Fruit fly (Drosophila melanogaster) whole organism, embryonic: Measurements from ENCODE around the gene Usp1.
A peak's percentile ranks its signal among the peaks of the same experiment; 100 is the strongest.

Experiments
- Aef1 ChIP-seq: fragments of 200-800 bp; sonication (Bioruptor generic); IDR thresholded peaks from 3 replicates; pipeline ENCODE4 v1.3.6; 2022; ENCODE audit warnings: missing biosample characterization, missing genetic modification characterization
- Atf6 ChIP-seq: fragments of 200-800 bp; sonication (Bioruptor generic); IDR thresholded peaks from 2 replicates; pipeline ENCODE4 v1.3.6; 2022; ENCODE audit warnings: missing biosample characterization, missing genetic modification characterization
- Bgb ChIP-seq: fragments of 200-800 bp; sonication (Bioruptor generic); IDR thresholded peaks from 2 replicates; pipeline ENCODE4 v1.3.6; 2022; ENCODE audit warnings: missing biosample characterization, missing genetic modification characterization; ENCODE audit not compliant: partially characterized antibody
- CG10267 ChIP-seq: fragments of 200-800 bp; sonication (Bioruptor generic); optimal IDR thresholded peaks from 2 replicates; lab custom pipeline; 2018; ENCODE audit warnings: missing biosample characterization, mild to moderate bottlenecking, missing genetic modification characterization, moderate library complexity
- CG10431 ChIP-seq: fragments of 200-800 bp; sonication (Bioruptor generic); optimal IDR thresholded peaks from 3 replicates; lab custom pipeline; 2018; ENCODE audit warnings: missing biosample characterization, mild to moderate bottlenecking, missing genetic modification characterization
- CG10565 ChIP-seq: fragments of 200-800 bp; sonication (Bioruptor generic); optimal IDR thresholded peaks from 3 replicates; lab custom pipeline; 2016; ENCODE audit warnings: missing biosample characterization, mild to moderate bottlenecking, missing genetic modification characterization
- CG11695 ChIP-seq: fragments of 200-800 bp; sonication (Bioruptor generic); IDR thresholded peaks from 3 replicates; pipeline ENCODE4 v1.3.6; 2022; ENCODE audit warnings: missing biosample characterization, missing genetic modification characterization
- CG12155 ChIP-seq: fragments of 200-800 bp; sonication (Bioruptor generic); optimal IDR thresholded peaks from 3 replicates; lab custom pipeline; 2016; ENCODE audit warnings: missing biosample characterization, missing genetic modification characterization
- CG12219 ChIP-seq: fragments of 200-800 bp; sonication (Bioruptor generic); optimal IDR thresholded peaks from 3 replicates; lab custom pipeline; 2018; ENCODE audit warnings: missing biosample characterization, mild to moderate bottlenecking, missing genetic modification characterization
- CG13287 ChIP-seq: fragments of 200-800 bp; sonication (Bioruptor generic); IDR thresholded peaks from 2 replicates; pipeline ENCODE4 v1.3.6; 2022; ENCODE audit warnings: missing biosample characterization, missing genetic modification characterization; ENCODE audit not compliant: partially characterized antibody
- CG13894 ChIP-seq: fragments of 200-800 bp; sonication (Bioruptor generic); optimal IDR thresholded peaks from 3 replicates; lab custom pipeline; 2018; ENCODE audit warnings: missing biosample characterization, mild to moderate bottlenecking, missing genetic modification characterization, moderate library complexity
- CG14441 ChIP-seq: fragments of 200-800 bp; sonication (Bioruptor generic); IDR thresholded peaks from 2 replicates; pipeline ENCODE4 v1.3.6; 2022; ENCODE audit warnings: missing biosample characterization, missing genetic modification characterization
- CG14710 ChIP-seq: fragments of 200-800 bp; sonication (Bioruptor generic); optimal IDR thresholded peaks from 3 replicates; lab custom pipeline; 2019; ENCODE audit warnings: missing biosample characterization, mild to moderate bottlenecking, missing genetic modification characterization, moderate library complexity
- CG14860 ChIP-seq: fragments of 200-800 bp; sonication (Bioruptor generic); IDR thresholded peaks from 3 replicates; pipeline ENCODE4 v1.3.6; 2022; ENCODE audit warnings: missing biosample characterization, missing genetic modification characterization; ENCODE audit not compliant: partially characterized antibody
- CG14965 ChIP-seq: fragments of 200-800 bp; sonication (Bioruptor generic); optimal IDR thresholded peaks from 2 replicates; lab custom pipeline; 2016; ENCODE audit warnings: missing biosample characterization, missing genetic modification characterization, borderline replicate concordance
- CG15073 ChIP-seq: fragments of 200-800 bp; sonication (Bioruptor generic); optimal IDR thresholded peaks from 2 replicates; lab custom pipeline; 2016; ENCODE audit warnings: missing biosample characterization, missing genetic modification characterization
- CG15479 ChIP-seq: fragments of 200-800 bp; sonication (Bioruptor generic); optimal IDR thresholded peaks from 3 replicates; lab custom pipeline; 2019; ENCODE audit warnings: missing biosample characterization, mild to moderate bottlenecking, missing genetic modification characterization, moderate library complexity
- CG2678 ChIP-seq: fragments of 200-800 bp; sonication (Bioruptor generic); optimal IDR thresholded peaks from 3 replicates; lab custom pipeline; 2019; ENCODE audit warnings: missing biosample characterization, mild to moderate bottlenecking, missing genetic modification characterization, moderate library complexity
- CG3065 ChIP-seq: fragments of 200-800 bp; sonication (Bioruptor generic); optimal IDR thresholded peaks from 2 replicates; lab custom pipeline; 2016; ENCODE audit warnings: missing biosample characterization, missing genetic modification characterization
- CG31365 ChIP-seq: fragments of 200-800 bp; sonication (Bioruptor generic); optimal IDR thresholded peaks from 2 replicates; lab custom pipeline; 2018; ENCODE audit warnings: missing biosample characterization, mild to moderate bottlenecking, missing genetic modification characterization
- CG31441 ChIP-seq: fragments of 200-800 bp; sonication (Bioruptor generic); IDR thresholded peaks from 2 replicates; pipeline ENCODE4 v1.3.6; 2022; ENCODE audit warnings: missing biosample characterization, missing genetic modification characterization
- CG43689 ChIP-seq: fragments of 200-800 bp; sonication (Bioruptor generic); IDR thresholded peaks from 2 replicates; pipeline ENCODE4 v1.3.6; 2022; ENCODE audit warnings: missing biosample characterization, missing genetic modification characterization
- CG4854 ChIP-seq: fragments of 200-800 bp; sonication (Bioruptor generic); optimal IDR thresholded peaks from 2 replicates; lab custom pipeline; 2016; ENCODE audit warnings: missing biosample characterization, missing genetic modification characterization, inconsistent platforms
- CG6175 ChIP-seq: fragments of 200-800 bp; sonication (Bioruptor generic); IDR thresholded peaks from 3 replicates; pipeline ENCODE4 v1.3.6; 2022; ENCODE audit warnings: missing biosample characterization, missing genetic modification characterization
- CG6683 ChIP-seq: fragments of 200-800 bp; sonication (Bioruptor generic); optimal IDR thresholded peaks from 2 replicates; lab custom pipeline; 2017; ENCODE audit warnings: missing biosample characterization, mild to moderate bottlenecking, missing genetic modification characterization, missing genetic modification reagents
- CG6813 ChIP-seq: fragments of 200-800 bp; sonication (Bioruptor generic); optimal IDR thresholded peaks from 2 replicates; lab custom pipeline; 2017; ENCODE audit warnings: missing biosample characterization, missing genetic modification characterization, mild to moderate bottlenecking, moderate library complexity, missing genetic modification reagents
- Dp ChIP-seq: fragments of 200-800 bp; sonication (Bioruptor generic); optimal IDR thresholded peaks from 2 replicates; lab custom pipeline; 2018; ENCODE audit warnings: missing biosample characterization, mild to moderate bottlenecking, missing genetic modification characterization, moderate library complexity
- Gsc ChIP-seq: fragments of 200-800 bp; sonication (Bioruptor generic); IDR thresholded peaks from 2 replicates; pipeline ENCODE4 v1.3.6; 2022; ENCODE audit warnings: missing biosample characterization, missing genetic modification characterization
- HmgD ChIP-seq: fragments of 200-800 bp; sonication (Bioruptor generic); optimal IDR thresholded peaks from 3 replicates; lab custom pipeline; 2016; ENCODE audit warnings: missing biosample characterization, missing genetic modification characterization
- Hmr ChIP-seq: fragments of 200-800 bp; sonication (Bioruptor generic); optimal IDR thresholded peaks from 3 replicates; lab custom pipeline; 2017; ENCODE audit warnings: mild to moderate bottlenecking, missing biosample characterization, missing genetic modification reagents, missing genetic modification characterization
- Hr51 ChIP-seq, 2 experiments: fragments of 200-800 bp; sonication (Bioruptor generic); optimal IDR thresholded peaks; 2 replicates in 1 of 2; 3 replicates in 1 of 2; lab custom pipeline; 2016 to 2018; ENCODE audit warnings: missing biosample characterization in 2 of 2, missing genetic modification characterization in 2 of 2, mild to moderate bottlenecking in 1 of 2, moderate library complexity in 1 of 2
- MTF-1 ChIP-seq: fragments of 200-800 bp; sonication (Bioruptor generic); optimal IDR thresholded peaks from 2 replicates; lab custom pipeline; 2018; ENCODE audit warnings: missing biosample characterization, mild to moderate bottlenecking, missing genetic modification characterization, borderline replicate concordance
- Ptx1 ChIP-seq: fragments of 200-800 bp; sonication (Bioruptor generic); IDR thresholded peaks from 2 replicates; pipeline ENCODE4 v1.3.6; 2022; ENCODE audit warnings: missing biosample characterization, missing genetic modification characterization
- ap ChIP-seq: fragments of 200-800 bp; sonication (Bioruptor generic); IDR thresholded peaks from 2 replicates; pipeline ENCODE4 v1.3.6; 2022; ENCODE audit warnings: missing biosample characterization, missing genetic modification characterization
- az2 ChIP-seq: fragments of 200-800 bp; sonication (Bioruptor generic); optimal IDR thresholded peaks from 3 replicates; lab custom pipeline; 2016; ENCODE audit warnings: missing biosample characterization, missing genetic modification characterization
- cg ChIP-seq: fragments of 200-800 bp; sonication (Bioruptor generic); optimal IDR thresholded peaks from 3 replicates; lab custom pipeline; 2019; ENCODE audit warnings: missing biosample characterization, mild to moderate bottlenecking, missing genetic modification characterization, moderate library complexity
- emc ChIP-seq: fragments of 200-800 bp; sonication (Bioruptor generic); optimal IDR thresholded peaks from 2 replicates; lab custom pipeline; 2016; ENCODE audit warnings: missing biosample characterization, missing genetic modification characterization
- fd3F ChIP-seq: fragments of 200-800 bp; sonication (Bioruptor generic); optimal IDR thresholded peaks from 2 replicates; lab custom pipeline; 2018; ENCODE audit warnings: missing biosample characterization, mild to moderate bottlenecking, missing genetic modification characterization, moderate library complexity
- gcm2 ChIP-seq: fragments of 200-800 bp; sonication (Bioruptor generic); optimal IDR thresholded peaks from 2 replicates; lab custom pipeline; 2016; ENCODE audit warnings: missing biosample characterization, missing genetic modification characterization
- lab ChIP-seq: fragments of 200-800 bp; sonication (Bioruptor generic); optimal IDR thresholded peaks from 3 replicates; lab custom pipeline; 2017; ENCODE audit warnings: missing biosample characterization, missing genetic modification characterization, mild to moderate bottlenecking, moderate library complexity, missing genetic modification reagents
- mirr ChIP-seq: fragments of 200-800 bp; sonication (Bioruptor generic); optimal IDR thresholded peaks from 3 replicates; lab custom pipeline; 2018; ENCODE audit warnings: missing biosample characterization, mild to moderate bottlenecking, missing genetic modification characterization
- mld ChIP-seq: fragments of 200-800 bp; sonication (Bioruptor generic); IDR thresholded peaks from 3 replicates; pipeline ENCODE4 v1.3.6; 2022; ENCODE audit warnings: missing biosample characterization, missing genetic modification characterization; ENCODE audit not compliant: partially characterized antibody
- pzg ChIP-seq: fragments of 200-800 bp; sonication (Bioruptor generic); optimal IDR thresholded peaks from 3 replicates; lab custom pipeline; 2018; ENCODE audit warnings: missing biosample characterization, mild to moderate bottlenecking, missing genetic modification characterization, moderate library complexity
- run ChIP-seq: fragments of 200-800 bp; sonication (Bioruptor generic); optimal IDR thresholded peaks from 3 replicates; lab custom pipeline; 2018; ENCODE audit warnings: missing biosample characterization, mild to moderate bottlenecking, missing genetic modification characterization
- sim ChIP-seq: fragments of 200-800 bp; sonication (Bioruptor generic); IDR thresholded peaks from 2 replicates; pipeline ENCODE4 v1.3.6; 2022; ENCODE audit warnings: missing biosample characterization, missing genetic modification characterization
- sna ChIP-seq: fragments of 200-800 bp; sonication (Bioruptor generic); IDR thresholded peaks from 2 replicates; pipeline ENCODE4 v1.3.6; 2022; ENCODE audit warnings: missing biosample characterization, missing genetic modification characterization; ENCODE audit not compliant: partially characterized antibody
- tll ChIP-seq, 2 experiments: fragments of 200-800 bp in 1 of 2; fragments of >200 bp in 1 of 2; sonication (Bioruptor generic) in 1 of 2; optimal IDR thresholded peaks; 2 replicates each; lab custom pipeline; 2017 to 2019; ENCODE audit warnings: missing biosample characterization in 2 of 2, missing genetic modification characterization in 2 of 2, mild to moderate bottlenecking in 1 of 2, moderate library complexity in 1 of 2
- twi ChIP-seq: fragments of 200-800 bp; optimal IDR thresholded peaks from 2 replicates; lab custom pipeline; 2019; ENCODE audit warnings: missing biosample characterization, mild to moderate bottlenecking, missing genetic modification characterization, moderate library complexity
- zf30C ChIP-seq: fragments of 200-800 bp; sonication (Bioruptor generic); optimal IDR thresholded peaks from 3 replicates; lab custom pipeline; 2018; ENCODE audit warnings: missing biosample characterization, mild to moderate bottlenecking, missing genetic modification characterization

Gene Usp1

dm6 chr3R:29274590-29274989 is 45.6 kb downstream of the Usp1 start (continued):
- TF ChIP-seq CG31365 (tag; lab: Kevin White, UChicago) (no peak), Ptx1 (GFP tag; lab: Robert Waterston, UW) (peak; percentile 64), CG6683 (no peak), az2 (GFP tag; lab: Kevin White, UChicago) (peak; percentile 71), CG6175 (GFP tag; lab: Robert Waterston, UW) (no peak), CG6813 (GFP tag; lab: Kevin White, UChicago) (peak; percentile 38), CG14710 (peak; percentile 83), CG13287 (no peak), CG4854 (GFP tag; lab: Kevin White, UChicago) (peak; percentile 36), Dp (no peak), CG13894 (tag; lab: Kevin White, UChicago) (no peak), tll (GFP tag; optimal IDR thresholded peaks at IDR 0.05; lab: Kevin White, UChicago) (no peak), gcm2 (GFP tag; lab: Kevin White, UChicago) (peak; percentile 9), CG15479 (no peak), sna (GFP tag; lab: Robert Waterston, UW) (no peak), twi (tag; lab: Kevin White, UChicago) (peak; percentile 65), CG43689 (GFP tag; lab: Robert Waterston, UW) (no peak), mirr (no peak), sim (GFP tag; lab: Robert Waterston, UW) (0 out of 2 replicates have a peak, but pooled peaks have one; percentile 17), CG3065 (peak; percentile 20), CG11695 (GFP tag; lab: Robert Waterston, UW) (0 out of 3 replicates have a peak, but pooled peaks have one; percentile 33), CG14441 (GFP tag; lab: Robert Waterston, UW) (peak; percentile 54; the same call in 1 of the 2 replicates), MTF-1 (GFP tag; lab: Kevin White, UChicago) (peak; percentile 7), run (tag; lab: Kevin White, UChicago) (no peak), CG10431 (peak; percentile 49), CG31441 (GFP tag; lab: Robert Waterston, UW) (peak; percentile 64), emc (no peak), Gsc (GFP tag; lab: Robert Waterston, UW) (no peak), zf30C (GFP tag; lab: Kevin White, UChicago) (peak; percentile 56), Bgb (GFP tag; lab: Robert Waterston, UW) (no peak), lab (GFP tag; lab: Kevin White, UChicago) (peak; percentile 39), CG2678 (tag; lab: Kevin White, UChicago) (peak; percentile 78), pzg (GFP tag; lab: Kevin White, UChicago) (no peak), HmgD (GFP tag; lab: Kevin White, UChicago) (no peak), CG14860 (GFP tag; lab: Robert Waterston, UW) (no peak), Atf6 (GFP tag; lab: Robert Waterston, UW) (peak; percentile 22; the same call in 1 of the 2 replicates), CG14965 (GFP tag; lab: Kevin White, UChicago) (no peak), Hr51 (GFP tag; optimal IDR thresholded peaks at IDR 0.05; lab: Kevin White, UChicago) (peak in 1 of 2 experiments; percentile 63), CG15073 (GFP tag; lab: Kevin White, UChicago) (no peak), CG12155 (GFP tag; lab: Kevin White, UChicago) (peak; percentile 43), CG10565 (GFP tag; lab: Kevin White, UChicago) (no peak), CG12219 (GFP tag; lab: Kevin White, UChicago) (peak; percentile 66), Hmr (GFP tag; lab: Kevin White, UChicago) (no peak), ap (GFP tag; lab: Robert Waterston, UW) (no peak), mld (no peak), Aef1 (GFP tag; lab: Robert Waterston, UW) (no peak), fd3F (GFP tag; lab: Kevin White, UChicago) (peak; percentile 1), CG10267 (tag; lab: Kevin White, UChicago) (peak; percentile 74), cg (GFP tag; lab: Kevin White, UChicago) (no peak)
